Fruit fly (Drosophila melanogaster): ENCODE measurements around the gene CG7706.

Gene CG7706

DNA sequence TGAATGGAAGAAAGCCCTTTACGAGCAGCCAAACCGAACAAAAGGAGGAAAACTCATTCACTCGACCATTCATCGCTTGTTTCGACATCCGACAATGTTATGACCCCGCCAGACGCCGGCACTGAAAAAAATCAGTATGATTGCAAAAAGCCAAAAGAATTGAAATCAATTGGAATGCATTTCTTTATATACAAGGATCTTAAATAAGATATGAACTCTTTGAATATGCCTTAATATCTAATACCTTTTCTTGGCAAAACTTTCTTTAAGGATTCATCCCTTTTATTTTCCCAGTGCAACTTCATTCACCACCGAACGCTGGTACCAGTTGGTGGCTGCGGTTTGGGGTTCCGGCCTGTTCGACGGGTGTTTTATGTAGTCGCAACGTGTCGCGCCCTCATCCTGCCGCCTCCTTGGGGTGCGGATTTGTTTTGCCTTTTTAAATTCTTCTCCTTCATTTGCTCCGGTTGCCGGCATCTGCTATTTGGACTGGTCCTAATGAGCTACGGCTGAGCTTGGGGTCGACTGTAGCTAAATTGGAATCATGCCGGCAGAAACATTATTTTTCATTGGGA is 42.2 kb downstream of the CG7706 start (continued):
- TF ChIP-seq CG12659 (GFP tag; optimal IDR thresholded peaks at IDR 0.05) (peak; percentile 85), CG31441 (GFP tag; IDR thresholded peaks at IDR 0.05) (peak; percentile 89), HmgD (GFP tag; optimal IDR thresholded peaks at IDR 0.05) (peak; percentile 22), mam (GFP tag; optimal IDR thresholded peaks at IDR 0.05) (peak; percentile 88), CG8089 (GFP tag; optimal IDR thresholded peaks at IDR 0.05) (peak; percentile 68), dati (GFP tag; IDR thresholded peaks at IDR 0.05) (peak; percentile 63), sqz (GFP tag; optimal IDR thresholded peaks at IDR 0.05) (peak; percentile 75), CG3065 (GFP tag; optimal IDR thresholded peaks at IDR 0.05) (no peak), ems (GFP tag; optimal IDR thresholded peaks at IDR 0.05) (peak; percentile 81), fd64A (GFP tag; optimal IDR thresholded peaks at IDR 0.05) (peak; percentile 62), kni (GFP tag; optimal IDR thresholded peaks at IDR 0.05) (peak; percentile 61), ATbp (GFP tag; optimal IDR thresholded peaks at IDR 0.05) (peak; percentile 88), onecut (GFP tag; IDR thresholded peaks at IDR 0.05) (peak; percentile 82), CG2129 (GFP tag; IDR thresholded peaks at IDR 0.05; ENCODE audit: partially characterized antibody) (no peak), Kr (GFP tag; optimal IDR thresholded peaks at IDR 0.05) (no peak), sd (tag; optimal IDR thresholded peaks at IDR 0.05) (no peak), CG11560 (tag; IDR thresholded peaks at IDR 0.05) (peak; percentile 71), NK7.1 (GFP tag; optimal IDR thresholded peaks at IDR 0.05) (peak; percentile 65), CG43689 (GFP tag; IDR thresholded peaks at IDR 0.05) (peak; percentile 55), ci (GFP tag; IDR thresholded peaks at IDR 0.05) (peak; percentile 92), Tbp (GFP tag; optimal IDR thresholded peaks at IDR 0.05) (no peak), Xrp1 (GFP tag; IDR thresholded peaks at IDR 0.05) (peak; percentile 90), lmd (GFP tag; IDR thresholded peaks at IDR 0.05) (peak; percentile 84), CG11723 (GFP tag; optimal IDR thresholded peaks at IDR 0.05) (peak; percentile 74), tgo (GFP tag; IDR thresholded peaks at IDR 0.05) (peak; percentile 86), Dad (GFP tag; optimal IDR thresholded peaks at IDR 0.05) (peak; percentile 83), BEAF-32 (GFP tag; optimal IDR thresholded peaks at IDR 0.05) (no peak), dimm (GFP tag; IDR thresholded peaks at IDR 0.05) (peak; percentile 65), CG31224 (GFP tag; IDR thresholded peaks at IDR 0.05) (peak; percentile 66), bigmax (GFP tag; optimal IDR thresholded peaks at IDR 0.05) (no peak), lola (GFP tag; optimal IDR thresholded peaks at IDR 0.05) (peak in 1 of 3 experiments; percentile 63), Hr3 (GFP tag; optimal IDR thresholded peaks at IDR 0.05) (peak; percentile 75), ERR (GFP tag; optimal IDR thresholded peaks at IDR 0.05) (peak; percentile 74), bcd (GFP tag; optimal IDR thresholded peaks at IDR 0.05) (peak; percentile 85), NfI (GFP tag; optimal IDR thresholded peaks at IDR 0.05) (peak; percentile 84), Meics (GFP tag; optimal IDR thresholded peaks at IDR 0.05) (peak; percentile 88), bab2 (GFP tag; optimal IDR thresholded peaks at IDR 0.05) (peak; percentile 88), B-H1 (GFP tag; IDR thresholded peaks at IDR 0.05) (peak; percentile 78), Drgx (GFP tag; IDR thresholded peaks at IDR 0.05) (no peak), Hsf (GFP tag; optimal IDR thresholded peaks at IDR 0.05) (peak; percentile 82), CG5953 (GFP tag; IDR thresholded peaks at IDR 0.05) (peak; percentile 57; the same call in 1 of the 2 replicates), CG13424 (tag; optimal IDR thresholded peaks at IDR 0.05) (peak; percentile 92), row (GFP tag; IDR thresholded peaks at IDR 0.05) (peak; percentile 92), al (GFP tag; IDR thresholded peaks at IDR 0.05) (peak; percentile 65; the same call in 1 of the 2 replicates), CG10366 (GFP tag; IDR thresholded peaks at IDR 0.05) (peak; percentile 84), dan (GFP tag; IDR thresholded peaks at IDR 0.05) (peak; percentile 80), wor (GFP tag; IDR thresholded peaks at IDR 0.05) (peak; percentile 74), CG30403 (GFP tag; optimal IDR thresholded peaks at IDR 0.05) (peak; percentile 87), CG34376 (GFP tag; optimal IDR thresholded peaks at IDR 0.05) (peak; percentile 87), Opbp (GFP tag; IDR thresholded peaks at IDR 0.05; ENCODE audit: partially characterized antibody) (no peak), klu (GFP tag; IDR thresholded peaks at IDR 0.05) (peak; percentile 63; the same call in 1 of the 2 replicates)
